Worm (Caenorhabditis elegans): Measurements from ENCODE around the gene Y48G9A.9.

ce11 chrIII:2117541-2117940, 25.0 kb downstream of the Y48G9A.9 start, which contains the start of gene Y48G9A.6:
- TF ChIP-seq snpc-4 (tag; optimal IDR thresholded peaks at IDR 0.05) (no peak), nhr-11 (tag; optimal IDR thresholded peaks at IDR 0.05) (no peak), aha-1 (tag) (no peak)

Data from whole organism, L4 larva.